Fruit fly (Drosophila melanogaster) whole organism, prepupa: Measurements from ENCODE around the gene CG34357.

Source experiments
- CG6854 ChIP-seq: fragments of 200-800 bp; sonication (Bioruptor generic); optimal IDR thresholded peaks from 2 replicates; lab custom pipeline; 2017; ENCODE audit warnings: missing biosample characterization, mild to moderate bottlenecking, missing genetic modification characterization
- Met ChIP-seq: fragments of 200-800 bp; sonication (Bioruptor generic); optimal IDR thresholded peaks from 3 replicates; lab custom pipeline; 2016; ENCODE audit warnings: missing biosample characterization, missing genetic modification characterization
- Sox14 ChIP-seq: fragments of 200-800 bp; sonication (Bioruptor generic); optimal IDR thresholded peaks from 3 replicates; lab custom pipeline; 2016; ENCODE audit warnings: missing biosample characterization, missing genetic modification characterization
- dac ChIP-seq: fragments of 200-800 bp; sonication (Bioruptor generic); optimal IDR thresholded peaks from 2 replicates; lab custom pipeline; 2017; ENCODE audit warnings: missing biosample characterization, mild to moderate bottlenecking, missing genetic modification characterization
- pdm3 ChIP-seq: fragments of 200-800 bp; sonication (Bioruptor generic); optimal IDR thresholded peaks from 3 replicates; lab custom pipeline; 2016; ENCODE audit warnings: missing biosample characterization, missing genetic modification characterization

- TF ChIP-seq pdm3 (GFP tag; lab: Kevin White, UChicago), result no peak
- TF ChIP-seq dac, result no peak
- no peak for TF ChIP-seq CG6854 (GFP tag; lab: Kevin White, UChicago)
- TF ChIP-seq Met (GFP tag; lab: Kevin White, UChicago), result no peak
- TF ChIP-seq Sox14 (GFP tag; lab: Kevin White, UChicago), result no peak
Observed at dm6 chr3R:4578544-4578943, 20.7 kb upstream of the CG34357 start, which contains the start of gene CG32945.
